Worm (Caenorhabditis elegans): ENCODE results near the gene ssup-72.

The ssup-72 gene

DNA sequence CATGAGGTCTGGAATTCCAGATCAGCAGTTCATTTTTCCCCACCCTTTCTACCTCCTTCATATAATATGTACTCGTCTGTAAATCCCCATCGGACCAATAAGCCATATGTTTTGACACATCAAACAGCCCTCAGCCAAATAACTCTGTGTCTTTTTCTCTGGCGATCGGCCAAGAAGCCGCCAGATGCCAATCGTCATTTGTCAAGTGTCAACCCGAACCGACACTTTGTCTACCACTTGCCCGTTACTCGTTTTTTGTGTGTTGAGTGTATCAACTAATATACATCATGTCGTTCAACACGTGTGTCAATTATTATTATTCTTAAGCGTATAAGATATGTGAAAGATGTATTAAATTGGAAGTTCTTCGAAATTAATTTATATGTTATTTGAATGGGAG is 46.8 kb downstream of the ssup-72 start:
- TF ChIP-seq nhr-19 (GFP tag; conservative IDR thresholded peaks at IDR 0.05): peak; percentile 39; the same call in 1 of the 2 replicates
- TF ChIP-seq pqm-1 (tag; optimal IDR thresholded peaks at IDR 0.05): no peak
- no peak for TF ChIP-seq alr-1 (tag; optimal IDR thresholded peaks at IDR 0.05; ENCODE audit: borderline replicate concordance)
- no peak for TF ChIP-seq hlh-17 (GFP tag; optimal IDR thresholded peaks at IDR 0.05; ENCODE audit: borderline replicate concordance)
- TF ChIP-seq mep-1 (tag; optimal IDR thresholded peaks at IDR 0.05): peak; percentile 40
- no peak for TF ChIP-seq nhr-12 (tag; optimal IDR thresholded peaks at IDR 0.05)
- no peak for TF ChIP-seq skn-1 (tag; optimal IDR thresholded peaks at IDR 0.05)
- TF ChIP-seq lir-3 (tag; optimal IDR thresholded peaks at IDR 0.05; ENCODE audit: poor library complexity): no peak
- no peak for TF ChIP-seq C34B4.2 (tag; optimal IDR thresholded peaks at IDR 0.05)
- no peak for TF ChIP-seq ceh-82 (tag; optimal IDR thresholded peaks at IDR 0.05)
- TF ChIP-seq unc-98 (GFP tag; IDR thresholded peaks at IDR 0.05): no peak
- no peak for TF ChIP-seq ceh-8 (GFP tag; optimal IDR thresholded peaks at IDR 0.05)
- no peak for TF ChIP-seq zag-1 (tag; optimal IDR thresholded peaks at IDR 0.05)
- no peak for TF ChIP-seq isw-1 (GFP tag; IDR thresholded peaks at IDR 0.05)
- TF ChIP-seq hlh-4 (tag; optimal IDR thresholded peaks at IDR 0.05): no peak
- TF ChIP-seq elt-2 (tag; optimal IDR thresholded peaks at IDR 0.05): no peak
- TF ChIP-seq lin-15B (tag; optimal IDR thresholded peaks at IDR 0.05): no peak
- TF ChIP-seq nhr-11 (tag; optimal IDR thresholded peaks at IDR 0.05): no peak
- no peak for TF ChIP-seq sptf-1 (tag; optimal IDR thresholded peaks at IDR 0.05)
- TF ChIP-seq tbx-2 (tag; optimal IDR thresholded peaks at IDR 0.05): peak; percentile 64
- TF ChIP-seq egl-13 (tag; optimal IDR thresholded peaks at IDR 0.05): no peak
- peak; percentile 19 to 45 for TF ChIP-seq lsy-2 (tag; optimal IDR thresholded peaks at IDR 0.05)
- no peak for TF ChIP-seq nhr-76 (tag; optimal IDR thresholded peaks at IDR 0.05)
- no peak for TF ChIP-seq nhr-47 (tag; optimal IDR thresholded peaks at IDR 0.05)
- no peak for TF ChIP-seq efl-1 (optimal IDR thresholded peaks at IDR 0.05)
- no peak for TF ChIP-seq efl-1 (GFP tag; optimal IDR thresholded peaks at IDR 0.05 in 1 of 2)
- peak; percentile 58 for TF ChIP-seq nhr-71 (tag; optimal IDR thresholded peaks at IDR 0.05)
- peak; percentile 43 for TF ChIP-seq unc-130 (tag; optimal IDR thresholded peaks at IDR 0.05)
- TF ChIP-seq Y116A8C.19 (tag; optimal IDR thresholded peaks at IDR 0.05; ENCODE audit: borderline replicate concordance): no peak
- TF ChIP-seq lin-39 (tag; optimal IDR thresholded peaks at IDR 0.05): no peak
- TF ChIP-seq xbp-1 (tag; optimal IDR thresholded peaks at IDR 0.05): no peak
- no peak for TF ChIP-seq C04F5.9 (tag; optimal IDR thresholded peaks at IDR 0.05)
- 0 out of 2 replicates have a peak, but pooled peaks have one; percentile 19 for TF ChIP-seq mab-9 (GFP tag; IDR thresholded peaks at IDR 0.05)
- TF ChIP-seq jun-1 (tag; optimal IDR thresholded peaks at IDR 0.05): peak; percentile 1
- TF ChIP-seq dpl-1 (GFP tag; optimal IDR thresholded peaks at IDR 0.05): no peak
- peak; percentile 23 for TF ChIP-seq fkh-4 (tag; optimal IDR thresholded peaks at IDR 0.05; ENCODE audit: borderline replicate concordance)
- peak in 1 of 2 experiments; percentile 13 for TF ChIP-seq ztf-11 (tag; optimal IDR thresholded peaks at IDR 0.05)
- TF ChIP-seq lin-14 (GFP tag; optimal IDR thresholded peaks at IDR 0.05): peak; percentile 89
- TF ChIP-seq irx-1 (tag; optimal IDR thresholded peaks at IDR 0.05): peak; percentile 35
- TF ChIP-seq nhr-84 (tag; optimal IDR thresholded peaks at IDR 0.05): no peak
- TF ChIP-seq sup-37 (GFP tag; optimal IDR thresholded peaks at IDR 0.05): no peak
- peak; percentile 22 for TF ChIP-seq swsn-7 (tag; optimal IDR thresholded peaks at IDR 0.05)
- TF ChIP-seq unc-30 (tag; optimal IDR thresholded peaks at IDR 0.05): no peak
- no peak for TF ChIP-seq grh-1 (GFP tag; IDR thresholded peaks at IDR 0.05)
- no peak for TF ChIP-seq nhr-237 (tag; optimal IDR thresholded peaks at IDR 0.05)
- no peak for TF ChIP-seq elt-3 (tag; optimal IDR thresholded peaks at IDR 0.05)
- peak; percentile 47 for TF ChIP-seq snu-23 (GFP tag; optimal IDR thresholded peaks at IDR 0.05)
- TF ChIP-seq rnt-1 (tag; optimal IDR thresholded peaks at IDR 0.05): peak; percentile 71
- TF ChIP-seq ceh-63 (GFP tag; optimal IDR thresholded peaks at IDR 0.05): no peak
- no peak for TF ChIP-seq fkh-8 (tag; optimal IDR thresholded peaks at IDR 0.05)
- TF ChIP-seq snpc-4 (tag; optimal IDR thresholded peaks at IDR 0.05): no peak
- no peak for TF ChIP-seq zip-4 (GFP tag; optimal IDR thresholded peaks at IDR 0.05)
- peak in 1 of 2 experiments; percentile 60 for TF ChIP-seq egl-27 (tag; optimal IDR thresholded peaks at IDR 0.05)
